Worm (Caenorhabditis elegans) whole organism, mixed stage, embryonic: ENCODE results near the gene EGAP2.2.

Experiments used
- bed-3 ChIP-seq: fragments of 200-800 bp; sonication (Bioruptor generic); optimal IDR thresholded peaks from 3 replicates; lab custom pipeline; 2018; ENCODE audit warnings: mild to moderate bottlenecking, missing genetic modification characterization, moderate library complexity, missing compliant biosample characterization
- blmp-1 ChIP-seq: fragments of 150-350 bp; optimal IDR thresholded peaks from 2 replicates; lab custom pipeline; 2014; ENCODE audit warnings: missing biosample characterization, missing genetic modification characterization
- ceh-43 ChIP-seq: fragments of 200-800 bp; sonication (Bioruptor generic); optimal IDR thresholded peaks from 2 replicates; lab custom pipeline; 2018; ENCODE audit warnings: mild to moderate bottlenecking, missing genetic modification characterization, moderate library complexity, missing compliant biosample characterization
- ceh-83 ChIP-seq: fragments of 200-800 bp; sonication (Bioruptor generic); optimal IDR thresholded peaks from 2 replicates; lab custom pipeline; 2018; ENCODE audit warnings: mild to moderate bottlenecking, missing genetic modification characterization, missing compliant biosample characterization
- cnd-1 ChIP-seq: fragments of 200-800 bp; sonication (Bioruptor generic); optimal IDR thresholded peaks from 2 replicates; lab custom pipeline; 2018; ENCODE audit warnings: mild to moderate bottlenecking, missing genetic modification characterization, missing compliant biosample characterization
- drap-1 ChIP-seq: fragments of 200-800 bp; sonication (Bioruptor generic); optimal IDR thresholded peaks from 3 replicates; lab custom pipeline; 2018; ENCODE audit warnings: mild to moderate bottlenecking, missing genetic modification characterization, missing compliant biosample characterization
- elt-1 ChIP-seq: sonication (generic microtip); optimal IDR thresholded peaks from 2 replicates; lab custom pipeline; 2017; ENCODE audit warnings: missing genetic modification characterization, mild to moderate bottlenecking, missing compliant biosample characterization, antibody characterized with exemption, moderate library complexity, borderline replicate concordance; ENCODE audit not compliant: insufficient read depth
- elt-3 ChIP-seq: fragments of 150-350 bp; optimal IDR thresholded peaks from 2 replicates; lab custom pipeline; 2014; ENCODE audit warnings: missing biosample characterization, missing genetic modification characterization
- flh-1 ChIP-seq: fragments of 200-800 bp; sonication (Bioruptor generic); optimal IDR thresholded peaks from 2 replicates; lab custom pipeline; 2018; ENCODE audit warnings: mild to moderate bottlenecking, missing genetic modification characterization, moderate library complexity, missing compliant biosample characterization
- hlh-1 ChIP-seq: fragments of 150-350 bp; optimal IDR thresholded peaks from 2 replicates; lab custom pipeline; 2014; ENCODE audit warnings: missing biosample characterization, missing genetic modification reagents, missing genetic modification characterization
- lin-13 ChIP-seq: fragments of 150-350 bp; optimal IDR thresholded peaks from 2 replicates; lab custom pipeline; 2014; ENCODE audit warnings: missing biosample characterization, missing genetic modification characterization
- lsy-2 ChIP-seq: fragments of 150-350 bp; optimal IDR thresholded peaks from 2 replicates; lab custom pipeline; 2014; ENCODE audit warnings: missing biosample characterization, missing genetic modification characterization
- mab-5 ChIP-seq: fragments of 150-350 bp; optimal IDR thresholded peaks from 2 replicates; lab custom pipeline; 2014; ENCODE audit warnings: missing biosample characterization, missing genetic modification characterization
- mep-1 ChIP-seq: fragments of 150-350 bp; optimal IDR thresholded peaks from 2 replicates; lab custom pipeline; 2017; ENCODE audit warnings: missing biosample characterization, missing genetic modification reagents, missing genetic modification characterization, inconsistent platforms
- mls-2 ChIP-seq: sonication (generic microtip); optimal IDR thresholded peaks from 2 replicates; lab custom pipeline; 2016; ENCODE audit warnings: mild to moderate bottlenecking, missing genetic modification characterization, moderate library complexity, missing compliant biosample characterization
- nhr-12 ChIP-seq: fragments of 150-350 bp; optimal IDR thresholded peaks from 2 replicates; lab custom pipeline; 2014; ENCODE audit warnings: missing biosample characterization, missing genetic modification characterization
- nhr-2 ChIP-seq: fragments of 150-350 bp; optimal IDR thresholded peaks from 2 replicates; lab custom pipeline; 2014; ENCODE audit warnings: missing biosample characterization, missing genetic modification characterization
- nhr-237 ChIP-seq: fragments of 150-350 bp; optimal IDR thresholded peaks from 2 replicates; lab custom pipeline; 2014; ENCODE audit warnings: missing biosample characterization, missing genetic modification characterization
- nhr-28 ChIP-seq: fragments of 150-350 bp; optimal IDR thresholded peaks from 2 replicates; lab custom pipeline; 2014; ENCODE audit warnings: missing biosample characterization, missing genetic modification characterization
- nhr-76 ChIP-seq: sonication (generic microtip); optimal IDR thresholded peaks from 2 replicates; lab custom pipeline; 2017; ENCODE audit warnings: missing biosample characterization, missing genetic modification characterization
- pha-4 ChIP-seq: fragments of 150-350 bp; optimal IDR thresholded peaks from 2 replicates; lab custom pipeline; 2018; ENCODE audit warnings: missing biosample characterization, missing genetic modification reagents, missing genetic modification characterization
- sem-2 ChIP-seq: fragments of 200-800 bp; sonication (Bioruptor generic); optimal IDR thresholded peaks from 2 replicates; lab custom pipeline; 2018; ENCODE audit warnings: mild to moderate bottlenecking, missing genetic modification characterization, missing compliant biosample characterization
- snpc-4 ChIP-seq: fragments of 150-350 bp; optimal IDR thresholded peaks from 2 replicates; lab custom pipeline; 2014; ENCODE audit warnings: missing biosample characterization, missing genetic modification characterization
- sptf-1 ChIP-seq: sonication (generic microtip); optimal IDR thresholded peaks from 2 replicates; lab custom pipeline; 2017; ENCODE audit warnings: mild to moderate bottlenecking, missing genetic modification characterization, moderate library complexity, missing compliant biosample characterization
- unc-120 ChIP-seq: sonication (generic microtip); optimal IDR thresholded peaks from 2 replicates; lab custom pipeline; 2017; ENCODE audit warnings: missing genetic modification characterization, missing compliant biosample characterization; ENCODE audit not compliant: poor library complexity, severe bottlenecking
- unc-39 ChIP-seq: fragments of 150-350 bp; optimal IDR thresholded peaks from 2 replicates; lab custom pipeline; 2014; ENCODE audit warnings: missing biosample characterization, missing genetic modification characterization
- zip-8 ChIP-seq: fragments of 150-350 bp; optimal IDR thresholded peaks from 2 replicates; lab custom pipeline; 2014; ENCODE audit warnings: missing biosample characterization, missing genetic modification characterization
- ztf-11 ChIP-seq: fragments of 150-350 bp; optimal IDR thresholded peaks from 2 replicates; lab custom pipeline; 2014; ENCODE audit warnings: missing biosample characterization, missing genetic modification characterization

The EGAP2.2 gene

ce11 chrII:5271729-5272322 lies 42.1 kb downstream of the EGAP2.2 start, which contains the start of gene drn-1:
Gene drn-1 (minus strand): TSS chrII:5271845.
- TF ChIP-seq nhr-12 (tag; lab: Kevin White, UChicago) (no peak), flh-1 (GFP tag; lab: Kevin White, UChicago) (no peak), drap-1 (GFP tag; lab: Kevin White, UChicago) (no peak), pha-4 (tag; lab: Kevin White, UChicago) (no peak), sem-2 (no peak), ztf-11 (tag; lab: Kevin White, UChicago) (no peak), mab-5 (tag; lab: Kevin White, UChicago) (no peak), cnd-1 (no peak), ceh-43 (GFP tag; lab: Kevin White, UChicago) (no peak), mls-2 (tag; lab: Kevin White, UChicago) (no peak)

DNA sequence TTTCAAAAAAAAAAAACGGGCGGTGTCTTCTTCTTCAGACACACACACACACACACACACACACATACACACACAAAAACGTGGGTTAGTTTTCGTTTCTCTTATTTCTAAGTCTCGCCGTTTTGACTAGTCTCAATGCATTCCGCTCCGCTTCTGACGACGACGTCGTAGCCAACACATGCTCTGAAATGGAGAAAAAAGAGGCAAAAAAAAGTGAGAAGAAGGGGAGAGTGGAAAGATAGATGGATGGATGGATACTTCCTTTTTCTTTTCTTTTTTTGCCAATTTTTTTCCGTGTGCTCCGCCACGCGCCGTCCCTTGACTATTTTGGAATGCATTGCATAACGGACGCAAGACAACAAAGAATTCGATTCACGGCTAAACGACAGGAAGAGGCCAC lies 47.0 kb downstream of the EGAP2.2 start:
- TF ChIP-seq snpc-4, result no peak
- no peak for TF ChIP-seq nhr-237 (tag; lab: Kevin White, UChicago)
- no peak for TF ChIP-seq elt-3 (tag; lab: Kevin White, UChicago)
- TF ChIP-seq unc-120, result no peak
- TF ChIP-seq mab-5 (tag; lab: Kevin White, UChicago), result no peak
- TF ChIP-seq mls-2 (tag; lab: Kevin White, UChicago), result no peak
- no peak for TF ChIP-seq bed-3 (GFP tag; lab: Kevin White, UChicago)
- TF ChIP-seq cnd-1, result no peak
- TF ChIP-seq ceh-83 (GFP tag; lab: Kevin White, UChicago), result no peak
- TF ChIP-seq lsy-2 (tag; lab: Kevin White, UChicago), result no peak
- no peak for TF ChIP-seq blmp-1
- no peak for TF ChIP-seq elt-1 (tag; lab: Kevin White, UChicago)
- no peak for TF ChIP-seq pha-4 (tag; lab: Kevin White, UChicago)
- no peak for TF ChIP-seq flh-1 (GFP tag; lab: Kevin White, UChicago)

- TF ChIP-seq flh-1 (GFP tag; lab: Kevin White, UChicago) (no peak), mep-1 (tag; lab: Kevin White, UChicago) (no peak), nhr-12 (tag; lab: Kevin White, UChicago) (no peak), ceh-83 (GFP tag; lab: Kevin White, UChicago) (no peak), hlh-1 (tag; lab: Kevin White, UChicago) (no peak), unc-39 (tag; lab: Kevin White, UChicago) (no peak), cnd-1 (no peak), nhr-28 (tag; lab: Kevin White, UChicago) (no peak), unc-120 (no peak), sem-2 (no peak), lin-13 (tag; lab: Kevin White, UChicago) (no peak), nhr-237 (tag; lab: Kevin White, UChicago) (no peak), pha-4 (tag; lab: Kevin White, UChicago) (no peak), nhr-2 (tag; lab: Kevin White, UChicago) (no peak), blmp-1 (no peak), ceh-43 (GFP tag; lab: Kevin White, UChicago) (no peak), zip-8 (tag; lab: Kevin White, UChicago) (no peak), sptf-1 (tag; lab: Kevin White, UChicago) (no peak), nhr-76 (tag; lab: Kevin White, UChicago) (no peak)
- TF ChIP-seq, all 35 proteins: peak for 0
These were observed 48.1 kb downstream of the EGAP2.2 start for ce11 chrII:5277780-5278179.
